Worm (Caenorhabditis elegans) whole organism, L1 larva: ENCODE measurements around the gene nhr-92.

Experiments used
- C34B4.2 ChIP-seq: sonication (generic microtip); optimal IDR thresholded peaks from 2 replicates; lab custom pipeline; 2017; ENCODE audit warnings: mild to moderate bottlenecking, missing genetic modification characterization, missing compliant biosample characterization
- F16B12.6 ChIP-seq: fragments of 150-350 bp; optimal IDR thresholded peaks from 2 replicates; lab custom pipeline; 2014; ENCODE audit warnings: missing biosample characterization, missing genetic modification characterization
- aha-1 ChIP-seq: fragments of 150-350 bp; optimal IDR thresholded peaks from 2 replicates; lab custom pipeline; 2014; ENCODE audit warnings: missing biosample characterization, missing genetic modification characterization
- alr-1 ChIP-seq: fragments of 200-800 bp; sonication (Bioruptor generic); optimal IDR thresholded peaks from 2 replicates; lab custom pipeline; 2018; ENCODE audit warnings: borderline replicate concordance, mild to moderate bottlenecking, missing genetic modification characterization, missing compliant biosample characterization
- aly-2 ChIP-seq: fragments of 150-350 bp; optimal IDR thresholded peaks from 2 replicates; lab custom pipeline; 2014; ENCODE audit warnings: missing biosample characterization, missing genetic modification characterization
- ama-1 ChIP-seq: fragments of 150-350 bp; optimal IDR thresholded peaks from 2 replicates; lab custom pipeline; 2014
- blmp-1 ChIP-seq: fragments of 150-350 bp; optimal IDR thresholded peaks from 2 replicates; lab custom pipeline; 2014; ENCODE audit warnings: missing biosample characterization, missing genetic modification characterization
- ceh-8 ChIP-seq: fragments of 200-800 bp; sonication (Bioruptor generic); optimal IDR thresholded peaks from 2 replicates; lab custom pipeline; 2018; ENCODE audit warnings: mild to moderate bottlenecking, missing genetic modification characterization, moderate library complexity, missing compliant biosample characterization
- ceh-82 ChIP-seq, 3 experiments: fragments of 150-350 bp in 1 of 3; sonication (generic microtip) in 2 of 3; optimal IDR thresholded peaks; 2 replicates each; lab custom pipeline; 2014 to 2017; ENCODE audit warnings: missing biosample characterization in 3 of 3, missing genetic modification characterization in 3 of 3
- ceh-88 ChIP-seq: fragments of 200-800 bp; sonication (Bioruptor generic); IDR thresholded peaks from 2 replicates; pipeline ENCODE4 v1.3.6; 2022; ENCODE audit warnings: missing genetic modification characterization, missing compliant biosample characterization
- ces-1 ChIP-seq: fragments of 150-350 bp; optimal IDR thresholded peaks from 2 replicates; lab custom pipeline; 2014; ENCODE audit warnings: missing biosample characterization, missing genetic modification reagents, missing genetic modification characterization
- dpl-1 ChIP-seq, 3 experiments: fragments of 150-350 bp in 2 of 3; sonication (generic microtip) in 1 of 3; optimal IDR thresholded peaks; 2 replicates each; lab custom pipeline; 2014 to 2017; ENCODE audit warnings: missing biosample characterization in 3 of 3, missing genetic modification characterization in 3 of 3, missing genetic modification reagents in 3 of 3
- dsc-1 ChIP-seq: sonication (generic microtip); optimal IDR thresholded peaks from 2 replicates; lab custom pipeline; 2016; ENCODE audit warnings: mild to moderate bottlenecking, missing genetic modification characterization, missing compliant biosample characterization
- efl-1 ChIP-seq, 4 experiments: fragments of 150-350 bp; optimal IDR thresholded peaks in 3 of 4; peaks in 1 of 4; 1 replicate in 1 of 4; 2 replicates in 3 of 4; lab custom pipeline; 2014; ENCODE audit warnings: missing biosample characterization in 2 of 4, missing genetic modification characterization in 2 of 4, missing genetic modification reagents in 2 of 4
- elt-2 ChIP-seq: sonication (generic microtip); optimal IDR thresholded peaks from 2 replicates; lab custom pipeline; 2016; ENCODE audit warnings: missing genetic modification characterization, mild to moderate bottlenecking, inconsistent platforms, missing compliant biosample characterization, missing genetic modification reagents
- elt-3 ChIP-seq, 6 experiments: fragments of 150-350 bp in 1 of 6; sonication (generic microtip); optimal IDR thresholded peaks; 2 replicates each; lab custom pipeline; 2017 to 2018; ENCODE audit warnings: missing biosample characterization in 6 of 6, missing genetic modification characterization in 6 of 6, inconsistent platforms in 1 of 6
- fkh-10 ChIP-seq: sonication (generic microtip); optimal IDR thresholded peaks from 2 replicates; lab custom pipeline; 2017; ENCODE audit warnings: missing biosample characterization, missing genetic modification reagents, missing genetic modification characterization
- fkh-4 ChIP-seq: sonication (generic microtip); optimal IDR thresholded peaks from 2 replicates; lab custom pipeline; 2016; ENCODE audit warnings: missing compliant biosample characterization, missing genetic modification characterization, borderline replicate concordance
- fos-1 ChIP-seq: fragments of 150-350 bp; optimal IDR thresholded peaks from 2 replicates; lab custom pipeline; 2014; ENCODE audit warnings: missing biosample characterization, missing genetic modification characterization
- grh-1 ChIP-seq: fragments of 200-800 bp; sonication (Bioruptor generic); IDR thresholded peaks from 2 replicates; pipeline ENCODE4 v1.3.6; 2022; ENCODE audit warnings: missing genetic modification reagents, missing genetic modification characterization, missing compliant biosample characterization
- hlh-4 ChIP-seq: sonication (generic microtip); optimal IDR thresholded peaks from 2 replicates; lab custom pipeline; 2016; ENCODE audit warnings: mild to moderate bottlenecking, missing genetic modification characterization, missing compliant biosample characterization
- isw-1 ChIP-seq: fragments of 200-800 bp; sonication (Bioruptor generic); IDR thresholded peaks from 2 replicates; pipeline ENCODE4 v1.3.6; 2022; ENCODE audit warnings: missing genetic modification characterization, missing compliant biosample characterization
- jun-1 ChIP-seq: fragments of 150-350 bp; optimal IDR thresholded peaks from 2 replicates; lab custom pipeline; 2014; ENCODE audit warnings: missing biosample characterization, missing genetic modification reagents, missing genetic modification characterization
- lin-13 ChIP-seq: fragments of 150-350 bp; optimal IDR thresholded peaks from 2 replicates; lab custom pipeline; 2014; ENCODE audit warnings: missing biosample characterization, missing genetic modification reagents, missing genetic modification characterization
- lin-14 ChIP-seq: fragments of 200-800 bp; sonication (Bioruptor generic); optimal IDR thresholded peaks from 2 replicates; lab custom pipeline; 2018; ENCODE audit warnings: mild to moderate bottlenecking, missing genetic modification characterization, moderate library complexity, missing compliant biosample characterization
- lin-35 ChIP-seq, 2 experiments: fragments of 150-350 bp; optimal IDR thresholded peaks; 2 replicates each; lab custom pipeline; 2014; ENCODE audit warnings: missing biosample characterization in 2 of 2, missing genetic modification characterization in 2 of 2, missing genetic modification reagents in 2 of 2
- mab-9 ChIP-seq: fragments of 200-800 bp; sonication (Bioruptor generic); IDR thresholded peaks from 2 replicates; pipeline ENCODE4 v1.3.6; 2022; ENCODE audit warnings: missing genetic modification reagents, missing genetic modification characterization, missing compliant biosample characterization
- mdl-1 ChIP-seq, 2 experiments: fragments of 150-350 bp; optimal IDR thresholded peaks; 2 replicates each; lab custom pipeline; 2014 to 2017; ENCODE audit warnings: missing biosample characterization in 2 of 2, missing genetic modification characterization in 2 of 2, inconsistent platforms in 1 of 2
- mef-2 ChIP-seq: fragments of 150-350 bp; optimal IDR thresholded peaks from 2 replicates; lab custom pipeline; 2014; ENCODE audit warnings: missing biosample characterization, missing genetic modification characterization
- mep-1 ChIP-seq: fragments of 150-350 bp; optimal IDR thresholded peaks from 2 replicates; lab custom pipeline; 2014; ENCODE audit warnings: missing biosample characterization, missing genetic modification characterization
- nhr-11 ChIP-seq: fragments of 150-350 bp; optimal IDR thresholded peaks from 2 replicates; lab custom pipeline; 2014; ENCODE audit warnings: missing biosample characterization, missing genetic modification characterization
- nhr-12 ChIP-seq: sonication (generic microtip); optimal IDR thresholded peaks from 2 replicates; lab custom pipeline; 2017; ENCODE audit warnings: missing biosample characterization, missing genetic modification characterization
- nhr-20 ChIP-seq: sonication (generic microtip); optimal IDR thresholded peaks from 2 replicates; lab custom pipeline; 2016; ENCODE audit warnings: mild to moderate bottlenecking, missing genetic modification characterization, missing compliant biosample characterization
- nhr-28 ChIP-seq: fragments of 150-350 bp; optimal IDR thresholded peaks from 2 replicates; lab custom pipeline; 2014; ENCODE audit warnings: missing biosample characterization, missing genetic modification characterization
- nhr-47 ChIP-seq: sonication (generic microtip); optimal IDR thresholded peaks from 2 replicates; lab custom pipeline; 2016; ENCODE audit warnings: mild to moderate bottlenecking, missing genetic modification characterization, moderate library complexity, missing compliant biosample characterization
- nhr-71 ChIP-seq: sonication (generic microtip); optimal IDR thresholded peaks from 2 replicates; lab custom pipeline; 2016; ENCODE audit warnings: mild to moderate bottlenecking, missing genetic modification characterization, moderate library complexity, missing compliant biosample characterization
- nhr-77 ChIP-seq: fragments of 150-350 bp; optimal IDR thresholded peaks from 2 replicates; lab custom pipeline; 2014; ENCODE audit warnings: missing biosample characterization, missing genetic modification characterization
- pqm-1 ChIP-seq: sonication (generic microtip); optimal IDR thresholded peaks from 3 replicates; lab custom pipeline; 2017; ENCODE audit warnings: missing biosample characterization, missing genetic modification characterization
- snpc-4 ChIP-seq: fragments of 150-350 bp; optimal IDR thresholded peaks from 2 replicates; lab custom pipeline; 2014; ENCODE audit warnings: missing biosample characterization, missing genetic modification characterization
- sox-4 ChIP-seq: sonication (generic microtip); optimal IDR thresholded peaks from 2 replicates; lab custom pipeline; 2016; ENCODE audit warnings: missing genetic modification characterization, missing compliant biosample characterization
- sup-37 ChIP-seq: fragments of 200-800 bp; sonication (Bioruptor generic); optimal IDR thresholded peaks from 2 replicates; lab custom pipeline; 2018; ENCODE audit warnings: mild to moderate bottlenecking, missing genetic modification characterization, missing compliant biosample characterization
- tbx-2 ChIP-seq: sonication (generic microtip); optimal IDR thresholded peaks from 2 replicates; lab custom pipeline; 2016; ENCODE audit warnings: missing genetic modification characterization, missing compliant biosample characterization
- unc-86 ChIP-seq: sonication (generic microtip); optimal IDR thresholded peaks from 2 replicates; lab custom pipeline; 2016; ENCODE audit warnings: missing genetic modification characterization, missing compliant biosample characterization
- vab-15 ChIP-seq: sonication (generic microtip); optimal IDR thresholded peaks from 2 replicates; lab custom pipeline; 2017; ENCODE audit warnings: missing genotype, mild to moderate bottlenecking, missing genetic modification characterization, missing compliant biosample characterization
- zip-4 ChIP-seq: fragments of 200-800 bp; sonication (Bioruptor generic); optimal IDR thresholded peaks from 2 replicates; lab custom pipeline; 2018; ENCODE audit warnings: mild to moderate bottlenecking, missing genetic modification characterization, moderate library complexity, missing compliant biosample characterization
- ztf-4 ChIP-seq: fragments of 150-350 bp; optimal IDR thresholded peaks from 2 replicates; lab custom pipeline; 2014; ENCODE audit warnings: missing biosample characterization, missing genetic modification characterization

Gene nhr-92

DNA sequence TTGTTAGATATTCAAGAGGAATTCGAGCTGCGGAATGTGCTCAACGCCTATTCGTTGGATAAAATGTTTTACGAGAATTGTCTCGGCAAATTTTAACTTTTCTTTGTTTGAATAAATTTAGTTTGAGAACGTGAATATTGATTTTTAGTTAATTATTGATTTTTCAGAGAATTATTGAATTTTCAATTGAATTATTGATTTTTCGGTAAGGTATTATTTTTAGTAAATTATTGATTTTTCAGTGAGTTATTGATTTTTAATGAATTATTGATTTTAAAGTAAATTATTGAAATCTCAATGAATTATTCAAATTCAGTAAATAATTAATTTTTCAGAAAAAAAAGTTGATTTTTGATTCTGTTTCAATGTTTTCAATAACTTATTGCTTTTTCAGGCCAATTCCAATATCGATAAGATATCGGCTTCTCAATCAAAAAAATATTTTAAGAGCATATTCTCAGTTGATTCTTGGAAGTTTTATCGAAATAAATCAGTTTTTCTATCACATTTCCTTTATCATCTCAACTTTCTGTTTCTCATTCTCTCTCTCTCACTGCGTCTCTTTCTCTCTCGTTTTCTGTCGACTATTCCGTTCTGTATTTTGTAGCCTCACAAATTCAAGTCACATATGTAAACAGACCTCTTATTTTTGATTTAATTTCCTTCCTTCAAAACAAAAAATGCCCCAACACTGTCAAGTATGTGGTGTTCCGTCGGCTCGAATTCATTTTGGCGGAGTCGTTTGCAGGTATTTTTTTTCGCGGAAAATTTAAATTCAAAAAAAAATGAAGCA is at the start of gene nhr-92:
Gene nhr-92, plus strand, starts transcription at position 576 of the 793 bp plus-strand sequence.
- TF ChIP-seq lin-35 (GFP tag; optimal IDR thresholded peaks at IDR 0.05; lab: Kevin White, UChicago), result peak in 1 of 2 experiments; percentile 33
- TF ChIP-seq snpc-4 (tag; lab: Kevin White, UChicago), result no peak
- no peak for TF ChIP-seq efl-1 (optimal IDR thresholded peaks at IDR 0.05; lab: Kevin White, UChicago)
- TF ChIP-seq efl-1 (GFP tag; optimal IDR thresholded peaks at IDR 0.05 in 1 of 2; lab: Kevin White, UChicago), result peak in 1 of 2 experiments; percentile 62
- peak; percentile 57 for TF ChIP-seq blmp-1

DNA sequence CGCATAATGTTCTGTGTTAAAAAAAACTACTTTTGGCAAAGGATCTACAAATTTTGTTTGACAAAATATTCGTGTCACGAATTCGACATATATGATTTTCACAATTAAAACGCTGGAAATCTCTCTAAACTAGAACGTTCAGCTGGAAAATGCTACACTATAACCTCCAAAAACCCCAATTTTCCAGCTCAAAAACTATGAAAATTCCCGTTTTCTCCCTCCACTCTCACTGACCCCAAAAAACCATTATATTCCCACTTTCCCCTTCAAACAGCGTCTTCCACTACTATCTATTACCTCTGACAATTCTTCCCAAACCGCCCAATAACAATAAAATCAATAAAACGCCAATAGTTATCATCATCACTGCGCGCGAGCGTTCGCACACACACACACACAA is 43.2 kb upstream of the nhr-92 start, which contains the start of gene Y41D4B.14:
Gene Y41D4B.14, plus strand, starts transcription at position 301 of the 400 bp plus-strand sequence.
- TF ChIP-seq dpl-1 (GFP tag; optimal IDR thresholded peaks at IDR 0.05; lab: Kevin White, UChicago) (no peak), blmp-1 (peak; percentile 60)

- TF ChIP-seq fos-1 (tag; lab: Kevin White, UChicago), result peak; percentile 69
- TF ChIP-seq sox-4 (tag; lab: Kevin White, UChicago), result peak; percentile 75
- TF ChIP-seq mef-2, result no peak
- TF ChIP-seq nhr-71, result peak; percentile 94
- TF ChIP-seq hlh-4 (tag; lab: Kevin White, UChicago), result no peak
- no peak for TF ChIP-seq C34B4.2
- TF ChIP-seq lin-13 (GFP tag; lab: Kevin White, UChicago), result peak; percentile 82
- TF ChIP-seq nhr-77 (tag; lab: Kevin White, UChicago), result peak; percentile 59
- peak; percentile 81 to 94 (median 83) for TF ChIP-seq ceh-82 (tag; optimal IDR thresholded peaks at IDR 0.05; lab: Kevin White, UChicago)
- peak; percentile 50 for TF ChIP-seq fkh-10 (GFP tag; lab: Kevin White, UChicago)
- TF ChIP-seq fkh-4 (tag; lab: Kevin White, UChicago), result peak; percentile 60
- peak; percentile 59 for TF ChIP-seq ceh-88 (GFP tag; lab: Robert Waterston, UW)
- TF ChIP-seq nhr-47 (tag; lab: Kevin White, UChicago), result peak; percentile 94
- peak; percentile 77 for TF ChIP-seq isw-1 (GFP tag; lab: Robert Waterston, UW)
- TF ChIP-seq mab-9 (GFP tag; lab: Robert Waterston, UW), result peak; percentile 77
- TF ChIP-seq sup-37 (GFP tag; lab: Kevin White, UChicago), result peak; percentile 54
- TF ChIP-seq zip-4, result no peak
- TF ChIP-seq mdl-1 (tag; optimal IDR thresholded peaks at IDR 0.05; lab: Kevin White, UChicago), result peak in 1 of 2 experiments; percentile 64
- no peak for TF ChIP-seq alr-1 (tag; lab: Kevin White, UChicago)
- peak; percentile 23 for TF ChIP-seq ama-1
- peak; percentile 91 for TF ChIP-seq tbx-2 (tag; lab: Kevin White, UChicago)
- peak; percentile 92 for TF ChIP-seq dsc-1 (tag; lab: Kevin White, UChicago)
- TF ChIP-seq grh-1 (GFP tag; lab: Robert Waterston, UW), result peak; percentile 81
- TF ChIP-seq ces-1 (GFP tag; lab: Kevin White, UChicago), result no peak
- TF ChIP-seq unc-86 (tag; lab: Kevin White, UChicago), result peak; percentile 84
- peak in 2 of 6 experiments; percentile 26 to 73 for TF ChIP-seq elt-3 (tag; optimal IDR thresholded peaks at IDR 0.05; lab: Kevin White, UChicago)
- peak; percentile 45 for TF ChIP-seq F16B12.6 (tag; lab: Kevin White, UChicago)
- peak; percentile 87 for TF ChIP-seq nhr-20 (tag; lab: Kevin White, UChicago)
- no peak for TF ChIP-seq aly-2 (tag; lab: Kevin White, UChicago)
- TF ChIP-seq elt-2 (tag; lab: Kevin White, UChicago), result peak; percentile 65
- TF ChIP-seq lin-14 (GFP tag; lab: Kevin White, UChicago), result no peak
- peak; percentile 37 for TF ChIP-seq nhr-11 (tag; lab: Kevin White, UChicago)
- peak; percentile 82 to 89 for TF ChIP-seq lin-35 (GFP tag; optimal IDR thresholded peaks at IDR 0.05; lab: Kevin White, UChicago)
- peak; percentile 73 for TF ChIP-seq ztf-4 (tag; lab: Kevin White, UChicago)
- no peak for TF ChIP-seq aha-1 (tag; lab: Kevin White, UChicago)
- TF ChIP-seq jun-1 (tag; lab: Kevin White, UChicago), result peak; percentile 72
- TF ChIP-seq pqm-1 (tag; lab: Kevin White, UChicago), result no peak
- TF ChIP-seq nhr-28 (tag; lab: Kevin White, UChicago), result no peak
- no peak for TF ChIP-seq nhr-12 (tag; lab: Kevin White, UChicago)
- peak; percentile 83 for TF ChIP-seq mep-1 (tag; lab: Kevin White, UChicago)
- TF ChIP-seq ceh-8 (GFP tag; lab: Kevin White, UChicago), result peak; percentile 86
- peak; percentile 85 to 89 for TF ChIP-seq efl-1 (optimal IDR thresholded peaks at IDR 0.05; lab: Kevin White, UChicago)
- TF ChIP-seq efl-1 (GFP tag; optimal IDR thresholded peaks at IDR 0.05 in 1 of 2; lab: Kevin White, UChicago), result peak; percentile 86 to 98
- peak; percentile 74 for TF ChIP-seq vab-15 (tag; lab: Kevin White, UChicago)
Observed at ce11 chrIV:1595802-1596201, 24.1 kb upstream of the nhr-92 start, which contains the start of gene npp-8. npp-8 (minus strand) TSS chrIV:1595824.
